Worm (Caenorhabditis elegans) whole organism, L4/young adult: ENCODE data around the gene F56H11.2.

Source experiments
- W03F9.2 ChIP-seq: fragments of 150-350 bp; optimal IDR thresholded peaks from 2 replicates; lab custom pipeline; 2014; ENCODE audit warnings: missing biosample characterization, missing genetic modification characterization
- dao-5 ChIP-seq: sonication (generic microtip); optimal IDR thresholded peaks from 2 replicates; lab custom pipeline; 2016; ENCODE audit warnings: missing genotype, missing genetic modification characterization, moderate library complexity, missing compliant biosample characterization
- him-1 ChIP-seq: sonication (generic microtip); optimal IDR thresholded peaks from 2 replicates; lab custom pipeline; 2016; ENCODE audit warnings: missing genotype, missing genetic modification reagents, missing genetic modification characterization, missing compliant biosample characterization

DNA sequence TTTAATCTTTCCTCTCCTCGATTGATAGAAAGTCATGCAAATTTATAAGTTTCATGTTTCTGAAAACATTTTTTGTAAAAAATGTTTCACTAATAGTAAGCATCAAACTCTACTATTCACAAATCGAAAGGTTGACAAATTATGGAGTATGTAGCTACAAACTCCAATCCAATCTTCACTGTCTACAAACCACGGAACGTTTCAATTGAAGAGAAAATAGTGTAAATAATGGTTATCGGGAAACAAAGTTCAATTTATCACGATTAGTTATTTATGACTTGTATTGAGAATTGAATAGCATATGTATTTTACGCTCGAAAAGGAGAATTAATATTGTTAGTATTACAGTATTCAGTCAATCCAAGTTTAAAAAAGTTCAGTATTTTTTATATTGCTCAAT lies 33.3 kb downstream of the F56H11.2 start:
- no peak for TF ChIP-seq W03F9.2 (tag; lab: Kevin White, UChicago)
- no peak for TF ChIP-seq him-1 (tag; lab: Kevin White, UChicago)
- no peak for TF ChIP-seq dao-5
